Fruit fly (Drosophila melanogaster): ENCODE data around the gene CalpC.
A peak's percentile ranks its signal among the peaks of the same experiment; 100 is the strongest.

Gene CalpC

DNA sequence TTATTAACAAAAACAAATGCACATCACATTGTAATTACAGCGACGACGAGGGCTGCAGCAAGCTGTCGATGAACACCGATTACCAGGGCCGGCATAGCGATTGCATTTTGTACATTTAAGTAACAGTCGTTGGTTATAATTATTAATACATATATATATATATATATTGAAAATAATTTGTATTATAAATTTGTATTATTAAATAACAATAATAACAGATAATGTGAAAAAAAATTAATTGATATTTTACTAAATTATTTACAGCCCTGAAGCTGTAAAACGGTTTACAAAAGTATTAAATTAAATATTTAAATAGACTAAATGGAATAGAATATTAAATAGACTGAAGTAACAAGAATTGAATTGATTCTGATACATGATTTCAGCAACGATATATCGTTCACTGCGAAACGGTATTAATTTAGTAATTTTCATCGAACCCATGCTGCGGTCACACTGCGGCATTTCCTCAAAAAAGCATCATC, 49.7 kb upstream of the CalpC start, which contains the start of the genes kat80 and Prosalpha4 (continued):
- TF ChIP-seq sug (tag; optimal IDR thresholded peaks at IDR 0.05): peak; percentile 67
- no peak for TF ChIP-seq tx (GFP tag; optimal IDR thresholded peaks at IDR 0.05)
- peak; percentile 79 for TF ChIP-seq Bgb (GFP tag; IDR thresholded peaks at IDR 0.05; ENCODE audit: partially characterized antibody)
- no peak for TF ChIP-seq oc (tag; optimal IDR thresholded peaks at IDR 0.05)
- no peak for TF ChIP-seq CG8359 (GFP tag; optimal IDR thresholded peaks at IDR 0.05; ENCODE audit: borderline replicate concordance)
- TF ChIP-seq CG17912 (GFP tag; optimal IDR thresholded peaks at IDR 0.05): peak; percentile 60
- peak; percentile 32; the same call in 1 of the 2 replicates for TF ChIP-seq Dref (GFP tag; IDR thresholded peaks at IDR 0.05)
- TF ChIP-seq Lhr (GFP tag; optimal IDR thresholded peaks at IDR 0.05): no peak
- 0 out of 3 replicates have a peak, but pooled peaks have one; percentile 7 for TF ChIP-seq CG11695 (GFP tag; IDR thresholded peaks at IDR 0.05)
- peak; percentile 60 for TF ChIP-seq Med (GFP tag)
- peak; percentile 64 for TF ChIP-seq CG31441 (GFP tag; IDR thresholded peaks at IDR 0.05)
- no peak for TF ChIP-seq ro (GFP tag; IDR thresholded peaks at IDR 0.05)
- TF ChIP-seq nerfin-2 (GFP tag; IDR thresholded peaks at IDR 0.05; ENCODE audit: partially characterized antibody): no peak
- TF ChIP-seq CG3163 (GFP tag; optimal IDR thresholded peaks at IDR 0.05): no peak
- no peak for TF ChIP-seq ERR (GFP tag; optimal IDR thresholded peaks at IDR 0.05)
- peak; percentile 39; the same call in 1 of the 2 replicates for TF ChIP-seq vvl (GFP tag; IDR thresholded peaks at IDR 0.05)
- TF ChIP-seq jing (GFP tag; optimal IDR thresholded peaks at IDR 0.05): no peak
- TF ChIP-seq stwl (tag; optimal IDR thresholded peaks at IDR 0.05): peak; percentile 4
- peak; percentile 62 for TF ChIP-seq CG13894 (tag; optimal IDR thresholded peaks at IDR 0.05)
- TF ChIP-seq Rfx (GFP tag; IDR thresholded peaks at IDR 0.05): 0 out of 2 replicates have a peak, but pooled peaks have one; percentile 23
- TF ChIP-seq Poxn (GFP tag; IDR thresholded peaks at IDR 0.05): no peak
- peak; percentile 44 for TF ChIP-seq dmrt11E (tag; optimal IDR thresholded peaks at IDR 0.05)
- TF ChIP-seq CG4707 (GFP tag; optimal IDR thresholded peaks at IDR 0.05): no peak
- no peak for TF ChIP-seq stc (GFP tag; IDR thresholded peaks at IDR 0.05)
- 0 out of 2 replicates have a peak, but pooled peaks have one; percentile 15 for TF ChIP-seq CG14667 (GFP tag; IDR thresholded peaks at IDR 0.05)
- no peak for TF ChIP-seq CG2889 (GFP tag; IDR thresholded peaks at IDR 0.05)

- TF ChIP-seq Dp (GFP tag; optimal IDR thresholded peaks at IDR 0.05) (peak; percentile 75), CG7556 (GFP tag; optimal IDR thresholded peaks at IDR 0.05) (no peak), CG3407 (GFP tag; optimal IDR thresholded peaks at IDR 0.05) (no peak), Gsc (GFP tag; IDR thresholded peaks at IDR 0.05) (no peak), CG16863 (GFP tag; optimal IDR thresholded peaks at IDR 0.05) (peak; percentile 30), CG6765 (GFP tag; optimal IDR thresholded peaks at IDR 0.05) (no peak), CG5180 (GFP tag; optimal IDR thresholded peaks at IDR 0.05) (no peak), br (optimal IDR thresholded peaks at IDR 0.05) (no peak), tin (GFP tag; optimal IDR thresholded peaks at IDR 0.05) (peak; percentile 36), E2f2 (GFP tag; IDR thresholded peaks at IDR 0.05) (peak; percentile 81), ttk (GFP tag; IDR thresholded peaks at IDR 0.05) (no peak), Hand (GFP tag; optimal IDR thresholded peaks at IDR 0.05) (no peak), CG8924 (tag; optimal IDR thresholded peaks at IDR 0.05) (no peak), CG8765 (GFP tag; IDR thresholded peaks at IDR 0.05) (no peak), otp (GFP tag; IDR thresholded peaks at IDR 0.05) (0 out of 3 replicates have a peak, but pooled peaks have one; percentile 14), dati (GFP tag; IDR thresholded peaks at IDR 0.05) (no peak), lola (GFP tag; optimal IDR thresholded peaks at IDR 0.05) (peak in 1 of 3 experiments; percentile 50), Blimp-1 (GFP tag; optimal IDR thresholded peaks at IDR 0.05) (no peak), CG9797 (GFP tag; optimal IDR thresholded peaks at IDR 0.05) (peak; percentile 88), cas (GFP tag; IDR thresholded peaks at IDR 0.05) (no peak), chinmo (GFP tag; IDR thresholded peaks at IDR 0.05; ENCODE audit: partially characterized antibody) (peak; percentile 83; the same call in 3 of the 4 replicates), nmo (GFP tag; optimal IDR thresholded peaks at IDR 0.05) (peak; percentile 58), amos (GFP tag; IDR thresholded peaks at IDR 0.05; ENCODE audit: partially characterized antibody) (peak; percentile 87), Dip3 (GFP tag; optimal IDR thresholded peaks at IDR 0.05) (peak; percentile 11)
Observed at dm6 chrX:16277878-16278506, 47.6 kb upstream of the CalpC start, which contains the start of gene eas. Gene eas, plus strand, starts transcription at chrX:16278328.
